Worm (Caenorhabditis elegans) whole organism, L4/young adult: ENCODE results near the gene pdzd-8.

ENCODE experiments used
- W03F9.2 ChIP-seq: fragments of 150-350 bp; optimal IDR thresholded peaks from 2 replicates; lab custom pipeline; 2014; ENCODE audit warnings: missing biosample characterization, missing genetic modification characterization
- him-1 ChIP-seq: sonication (generic microtip); optimal IDR thresholded peaks from 2 replicates; lab custom pipeline; 2016; ENCODE audit warnings: missing genotype, missing genetic modification reagents, missing genetic modification characterization, missing compliant biosample characterization

DNA sequence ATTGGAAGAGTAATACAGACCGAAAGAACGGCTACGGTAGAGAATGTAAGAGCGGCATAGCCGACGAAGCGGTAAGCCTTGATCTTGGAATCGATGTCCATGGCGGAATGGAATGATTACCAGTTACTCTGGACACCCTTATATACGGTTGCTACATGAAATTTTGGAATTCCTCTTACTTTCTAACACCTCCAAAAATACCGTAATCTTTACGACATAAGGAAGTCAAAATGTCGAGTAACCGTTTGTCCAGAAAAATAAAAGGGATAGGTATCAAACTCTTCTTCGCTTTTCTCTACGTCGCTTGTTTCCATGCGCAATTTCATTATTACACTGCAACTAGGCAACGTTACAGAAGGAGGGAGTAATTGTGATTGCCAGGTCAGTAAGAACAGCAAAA lies 4.4 kb downstream of the pdzd-8 start, which contains the start of gene col-119:
- TF ChIP-seq him-1 (tag; lab: Kevin White, UChicago) (no peak), W03F9.2 (tag; lab: Kevin White, UChicago) (no peak)
